Worm (Caenorhabditis elegans): Measurements from ENCODE around the gene dao-3.

dao-3 gene

DNA sequence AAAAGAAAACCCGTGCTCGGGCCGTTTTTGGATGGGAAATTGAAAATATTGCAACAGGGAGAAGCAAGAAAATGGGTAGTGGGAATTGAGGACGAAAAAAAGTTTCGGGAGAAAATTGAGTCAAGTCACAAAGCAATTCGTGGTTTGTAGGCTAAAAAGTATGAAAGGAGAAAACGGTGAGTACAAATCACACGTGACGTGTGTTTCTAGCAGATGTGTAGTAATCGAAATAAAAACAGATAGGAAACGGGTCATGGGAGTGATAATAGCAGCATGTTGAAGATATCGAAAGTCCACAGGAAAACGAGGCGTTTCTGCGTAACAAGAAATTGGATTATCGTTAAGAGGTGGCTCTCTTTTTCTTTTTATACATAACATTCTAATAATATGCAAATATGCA, 3.6 kb upstream of the dao-3 start:
- TF ChIP-seq ztf-29 (GFP tag; IDR thresholded peaks at IDR 0.05) (no peak), ztf-23 (GFP tag; IDR thresholded peaks at IDR 0.05) (no peak), cog-1 (tag; optimal IDR thresholded peaks at IDR 0.05) (no peak), ref-1 (GFP tag; conservative IDR thresholded peaks at IDR 0.05) (no peak), T22C8.4 (GFP tag; IDR thresholded peaks at IDR 0.05) (no peak), tab-1 (GFP tag; IDR thresholded peaks at IDR 0.05) (no peak)

ce11 chrX:8089266-8089909, 3.0 kb upstream of the dao-3 start:
- TF ChIP-seq T22C8.4 (GFP tag; IDR thresholded peaks at IDR 0.05), result no peak
- TF ChIP-seq med-1 (GFP tag; optimal IDR thresholded peaks at IDR 0.05; ENCODE audit: insufficient read depth), result no peak
- no peak for TF ChIP-seq tab-1 (GFP tag; IDR thresholded peaks at IDR 0.05)
- TF ChIP-seq cog-1 (tag; optimal IDR thresholded peaks at IDR 0.05), result no peak
- no peak for TF ChIP-seq flt-1 (GFP tag; IDR thresholded peaks at IDR 0.05)

DNA sequence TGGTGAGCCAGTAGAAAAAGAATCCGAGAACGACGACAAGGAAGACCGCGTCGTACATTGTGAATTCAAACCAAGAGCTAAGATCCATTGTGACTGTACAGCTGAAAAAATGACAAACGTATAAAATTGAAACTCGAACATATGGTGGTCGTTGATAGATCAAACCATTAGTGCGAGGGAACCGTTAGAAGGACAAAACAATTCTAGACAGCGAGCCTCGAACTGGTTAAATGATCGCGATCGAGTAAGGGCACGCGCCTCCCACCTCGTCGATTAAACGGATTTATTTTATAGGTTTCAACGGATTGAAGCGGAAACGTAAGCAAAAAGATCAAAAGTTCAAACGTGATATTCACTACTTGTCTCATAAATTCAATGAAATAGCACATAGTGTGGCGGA, 2.1 kb upstream of the dao-3 start, which contains the start of gene vem-1:
vem-1 (minus strand) TSS at position 101 of the 400 bp plus-strand sequence.
- TF ChIP-seq flt-1 (GFP tag; IDR thresholded peaks at IDR 0.05) (no peak), tab-1 (GFP tag; IDR thresholded peaks at IDR 0.05) (no peak)

DNA sequence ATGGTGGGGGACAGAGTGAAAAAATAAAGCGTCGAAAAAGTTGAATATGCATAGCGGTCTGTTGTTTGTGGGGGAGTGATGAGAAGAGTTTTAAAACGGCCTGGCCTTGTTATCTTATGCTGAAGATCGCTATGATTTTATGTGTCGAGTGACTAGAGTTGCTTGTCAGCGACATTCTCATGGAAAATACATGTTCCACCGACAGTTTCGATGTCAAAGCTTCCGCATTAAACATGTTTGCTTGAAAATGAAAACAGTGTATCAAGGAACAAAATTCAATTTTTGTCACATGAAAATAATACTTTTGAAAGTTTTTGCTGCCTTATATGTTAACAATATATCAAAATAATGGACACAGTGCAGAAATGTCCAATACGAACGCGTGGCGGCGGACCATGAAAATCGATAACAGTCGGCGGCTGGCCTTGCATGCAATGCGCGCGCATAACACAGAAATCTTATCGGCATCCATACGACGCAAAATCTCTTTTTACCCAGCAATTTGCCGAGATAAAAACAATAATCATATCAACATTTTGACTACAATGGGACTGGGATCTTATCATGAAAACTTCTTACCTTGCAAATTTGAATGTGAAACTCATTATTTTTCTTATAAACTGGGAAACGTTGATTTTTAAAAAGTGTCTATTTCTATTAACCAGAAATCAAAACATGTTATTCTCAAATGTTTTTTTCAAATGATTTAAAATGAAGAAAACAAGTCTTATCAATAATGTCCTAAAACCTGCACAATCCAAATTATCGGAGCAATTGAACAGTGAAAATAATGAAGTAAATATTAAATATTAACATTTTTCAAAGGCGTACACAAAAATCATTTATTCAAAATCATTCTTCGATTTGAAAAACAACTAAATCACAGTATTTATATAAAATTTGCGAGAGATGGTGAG, 633 bp upstream of the dao-3 start:
- peak; percentile 46 for TF ChIP-seq T22C8.4 (GFP tag; IDR thresholded peaks at IDR 0.05)
- TF ChIP-seq cog-1 (tag; optimal IDR thresholded peaks at IDR 0.05), result no peak

- TF ChIP-seq tab-1 (GFP tag; IDR thresholded peaks at IDR 0.05), result no peak
- TF ChIP-seq ztf-29 (GFP tag; IDR thresholded peaks at IDR 0.05), result no peak
- TF ChIP-seq cog-1 (tag; optimal IDR thresholded peaks at IDR 0.05), result no peak
- no peak for TF ChIP-seq klf-2 (GFP tag; conservative IDR thresholded peaks at IDR 0.05)
- TF ChIP-seq ztf-23 (GFP tag; IDR thresholded peaks at IDR 0.05), result no peak
- no peak for TF ChIP-seq ref-1 (GFP tag; conservative IDR thresholded peaks at IDR 0.05)
- no peak for TF ChIP-seq T22C8.4 (GFP tag; IDR thresholded peaks at IDR 0.05)
- no peak for TF ChIP-seq flt-1 (GFP tag; IDR thresholded peaks at IDR 0.05)
- TF ChIP-seq med-1 (GFP tag; optimal IDR thresholded peaks at IDR 0.05; ENCODE audit: insufficient read depth), result no peak
These were observed 1.7 kb downstream of the dao-3 start for ce11 chrX:8084669-8085068.

DNA sequence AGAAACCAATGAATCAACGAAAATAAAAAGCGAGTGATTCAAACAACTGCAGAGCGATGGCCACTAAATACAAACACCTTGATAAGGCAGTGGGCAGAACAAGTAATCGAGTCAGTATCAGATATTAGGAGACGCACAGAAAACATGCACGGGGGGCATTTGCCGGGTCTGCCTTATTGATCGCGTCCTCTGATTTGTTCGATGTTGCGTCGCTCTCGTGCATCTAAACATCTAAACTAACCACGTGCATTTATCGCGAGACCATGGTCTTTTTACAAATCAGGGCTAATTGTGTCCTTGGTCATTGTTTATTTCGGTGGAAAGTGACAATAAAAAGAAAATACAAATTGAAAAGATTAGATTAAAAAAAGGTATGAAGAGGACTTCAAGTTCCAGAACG, 2.4 kb downstream of the dao-3 start, which contains the start of gene K07E3.4:
K07E3.4 (minus strand) TSS at position 100 of the 400 bp plus-strand sequence.
- TF ChIP-seq ztf-23 (GFP tag; IDR thresholded peaks at IDR 0.05), result no peak
- TF ChIP-seq flt-1 (GFP tag; IDR thresholded peaks at IDR 0.05), result no peak
- no peak for TF ChIP-seq cog-1 (tag; optimal IDR thresholded peaks at IDR 0.05)
- no peak for TF ChIP-seq tab-1 (GFP tag; IDR thresholded peaks at IDR 0.05)
- TF ChIP-seq ref-1 (GFP tag; conservative IDR thresholded peaks at IDR 0.05), result no peak
- TF ChIP-seq T22C8.4 (GFP tag; IDR thresholded peaks at IDR 0.05), result no peak
- no peak for TF ChIP-seq ztf-29 (GFP tag; IDR thresholded peaks at IDR 0.05)
- TF ChIP-seq med-1 (GFP tag; optimal IDR thresholded peaks at IDR 0.05; ENCODE audit: insufficient read depth), result no peak
- no peak for TF ChIP-seq klf-2 (GFP tag; conservative IDR thresholded peaks at IDR 0.05)

DNA sequence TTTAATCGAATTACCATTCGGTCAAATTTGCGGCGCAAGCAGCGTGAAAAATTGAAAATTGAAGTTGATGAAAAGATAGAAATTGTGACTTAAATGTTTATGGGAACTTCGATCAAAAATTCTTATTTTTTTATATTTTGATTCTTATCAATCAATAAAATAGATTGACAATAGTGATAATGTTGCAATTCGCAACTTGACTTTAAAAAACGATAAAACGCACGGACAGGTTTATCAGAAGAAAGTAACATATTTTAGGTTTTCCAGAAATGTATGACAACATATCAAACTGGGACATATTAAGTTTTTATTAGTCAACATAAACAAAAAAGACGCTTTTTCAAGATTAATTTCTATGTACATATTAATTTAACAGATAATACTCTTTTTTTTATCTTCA, 3.0 kb downstream of the dao-3 start:
- TF ChIP-seq ref-1 (GFP tag; conservative IDR thresholded peaks at IDR 0.05) (no peak), flt-1 (GFP tag; IDR thresholded peaks at IDR 0.05) (no peak)

DNA sequence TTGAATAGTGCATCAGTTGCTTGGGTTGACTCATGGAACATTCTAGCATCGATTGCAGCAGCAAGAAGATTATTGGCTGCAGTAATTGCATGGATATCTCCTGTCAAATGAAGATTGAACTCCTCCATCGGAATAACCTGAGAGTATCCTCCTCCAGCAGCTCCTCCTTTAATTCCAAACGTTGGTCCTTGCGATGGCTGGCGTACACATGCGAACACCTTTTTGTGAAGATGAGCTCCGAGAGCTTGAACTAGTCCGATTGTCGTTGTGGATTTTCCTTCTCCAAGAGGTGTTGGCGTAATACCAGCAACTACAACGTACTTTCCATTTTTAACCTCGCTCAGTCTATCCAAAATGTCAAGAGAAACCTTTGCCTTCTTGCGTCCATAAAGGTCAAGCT, 3.6 kb downstream of the dao-3 start:
- TF ChIP-seq flt-1 (GFP tag; IDR thresholded peaks at IDR 0.05), result no peak
- no peak for TF ChIP-seq ztf-23 (GFP tag; IDR thresholded peaks at IDR 0.05)
- TF ChIP-seq T22C8.4 (GFP tag; IDR thresholded peaks at IDR 0.05), result no peak
- no peak for TF ChIP-seq ref-1 (GFP tag; conservative IDR thresholded peaks at IDR 0.05)
- TF ChIP-seq tab-1 (GFP tag; IDR thresholded peaks at IDR 0.05), result no peak
- TF ChIP-seq cog-1 (tag; optimal IDR thresholded peaks at IDR 0.05), result no peak
- no peak for TF ChIP-seq klf-2 (GFP tag; conservative IDR thresholded peaks at IDR 0.05)

DNA sequence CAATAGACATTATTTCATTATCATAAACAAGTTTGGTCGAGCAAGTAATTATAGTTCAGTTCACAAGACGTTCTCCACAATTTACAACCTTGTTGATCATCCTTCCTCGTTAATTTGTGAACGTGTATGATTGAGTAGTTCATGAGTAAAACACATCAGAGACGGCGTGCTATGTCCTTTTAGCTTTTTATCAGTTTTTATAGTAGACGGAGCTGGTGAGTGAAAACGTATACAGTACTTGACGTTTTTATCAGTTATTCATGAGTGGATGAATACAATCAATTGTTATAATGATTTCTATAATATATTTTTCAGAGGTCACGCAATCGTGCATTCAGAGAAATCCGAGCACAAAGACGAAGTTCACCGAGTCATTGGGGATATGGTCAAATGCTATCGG, 7.5 kb downstream of the dao-3 start:
- TF ChIP-seq med-1 (GFP tag; optimal IDR thresholded peaks at IDR 0.05; ENCODE audit: insufficient read depth) (no peak), flt-1 (GFP tag; IDR thresholded peaks at IDR 0.05) (no peak), klf-2 (GFP tag; conservative IDR thresholded peaks at IDR 0.05) (no peak), ztf-29 (GFP tag; IDR thresholded peaks at IDR 0.05) (no peak), tab-1 (GFP tag; IDR thresholded peaks at IDR 0.05) (no peak), ref-1 (GFP tag; conservative IDR thresholded peaks at IDR 0.05) (no peak), T22C8.4 (GFP tag; IDR thresholded peaks at IDR 0.05) (no peak), cog-1 (tag; optimal IDR thresholded peaks at IDR 0.05) (no peak), ztf-23 (GFP tag; IDR thresholded peaks at IDR 0.05) (no peak)

DNA sequence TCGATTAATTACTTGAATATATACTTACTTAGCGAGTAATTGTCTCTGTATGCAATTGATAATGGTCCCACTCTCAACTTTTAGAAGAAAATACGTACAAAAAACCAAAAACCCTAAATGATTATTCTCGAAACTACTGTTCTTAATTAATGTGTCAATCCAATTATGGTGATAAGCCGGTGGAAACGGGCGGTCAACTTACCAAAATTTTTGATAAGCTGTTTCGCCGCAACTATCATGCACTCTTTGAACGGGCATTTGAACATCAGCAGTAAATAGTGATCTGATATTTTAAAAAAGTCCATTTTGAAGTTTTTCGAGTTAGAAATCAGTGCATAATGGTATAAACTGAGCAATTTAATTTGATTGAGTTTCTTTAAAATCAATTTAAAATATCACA, 8.0 kb downstream of the dao-3 start:
- TF ChIP-seq cog-1 (tag; optimal IDR thresholded peaks at IDR 0.05) (no peak), med-1 (GFP tag; optimal IDR thresholded peaks at IDR 0.05; ENCODE audit: insufficient read depth) (no peak), ref-1 (GFP tag; conservative IDR thresholded peaks at IDR 0.05) (no peak), T22C8.4 (GFP tag; IDR thresholded peaks at IDR 0.05) (no peak), ztf-29 (GFP tag; IDR thresholded peaks at IDR 0.05) (no peak), tab-1 (GFP tag; IDR thresholded peaks at IDR 0.05) (no peak), klf-2 (GFP tag; conservative IDR thresholded peaks at IDR 0.05) (no peak), flt-1 (GFP tag; IDR thresholded peaks at IDR 0.05) (no peak), ztf-23 (GFP tag; IDR thresholded peaks at IDR 0.05) (no peak)

All from whole organism, midembryonic.